Fruit fly (Drosophila melanogaster) whole organism: ENCODE measurements around the gene CG7362.

ENCODE experiments used
- Dll ChIP-seq: fragments of >200 bp; optimal IDR thresholded peaks from 2 replicates; lab custom pipeline; 2017
- EcR ChIP-seq, 2 experiments: fragments of >200 bp; optimal IDR thresholded peaks; 2 replicates each; lab custom pipeline; 2017; ENCODE audit warnings: missing biosample characterization in 2 of 2, missing genetic modification characterization in 2 of 2, missing genetic modification reagents in 2 of 2
- psq ChIP-seq: fragments of >200 bp; optimal IDR thresholded peaks from 2 replicates; lab custom pipeline; 2017

DNA sequence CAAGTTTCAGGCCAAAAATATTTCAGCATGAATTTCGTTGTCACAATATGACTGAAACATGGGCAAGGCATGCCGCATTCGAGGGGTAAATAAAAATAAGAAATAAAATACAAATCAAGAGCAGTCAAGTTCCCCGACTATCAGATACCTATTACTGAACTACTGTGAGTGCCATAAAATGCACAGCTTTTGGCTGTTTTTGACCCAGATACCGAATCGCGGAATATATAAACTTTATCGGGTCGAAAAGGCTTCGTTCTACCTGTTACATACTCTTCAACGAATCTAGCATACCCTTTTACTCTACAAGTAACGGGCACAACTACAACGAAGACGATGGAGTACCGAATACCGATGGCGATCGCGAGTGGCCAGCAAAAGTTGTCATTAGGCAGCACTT lies 47.4 kb downstream of the CG7362 start:
- TF ChIP-seq Dll (no peak), EcR (GFP tag; optimal IDR thresholded peaks at IDR 0.05; lab: Kevin White, UChicago) (no peak), psq (lab: Kevin White, UChicago) (no peak)
